Worm (Caenorhabditis elegans): ENCODE results near the gene T24H10.1.

ce11 chrII:9053564-9053963 lies 45.6 kb upstream of the T24H10.1 start, which contains the start of gene T24B8.7:
- TF ChIP-seq tab-1 (GFP tag; IDR thresholded peaks at IDR 0.05), result no peak
- TF ChIP-seq med-1 (GFP tag; optimal IDR thresholded peaks at IDR 0.05; ENCODE audit: insufficient read depth), result no peak
- no peak for TF ChIP-seq ztf-29 (GFP tag; IDR thresholded peaks at IDR 0.05)
- TF ChIP-seq ref-1 (GFP tag; conservative IDR thresholded peaks at IDR 0.05), result no peak
